Fruit fly (Drosophila melanogaster): ENCODE data around the gene Srp54.

Srp54 gene

DNA sequence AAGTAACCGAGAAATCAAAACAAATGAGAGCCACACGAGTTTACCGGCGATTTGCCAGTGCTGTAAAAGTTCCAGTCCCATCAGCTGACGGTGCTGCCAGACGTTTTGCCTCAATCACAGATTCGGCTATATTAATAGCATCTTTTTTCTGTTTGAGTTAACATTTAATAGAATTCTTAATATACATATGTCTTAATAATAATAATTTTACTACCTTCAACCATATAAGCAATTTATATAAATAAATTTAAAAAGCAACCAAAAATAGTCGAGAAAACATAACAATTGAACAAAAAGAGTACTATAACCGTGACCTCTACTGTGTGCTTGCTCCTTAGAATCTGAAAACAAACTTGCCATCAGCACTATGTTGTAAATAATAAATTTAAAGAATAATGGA lies 41.4 kb downstream of the Srp54 start, which contains the start of the genes CG13126 and CG4709 (continued):
- TF ChIP-seq pho (GFP tag; optimal IDR thresholded peaks at IDR 0.05) (no peak), CG11696 (GFP tag; IDR thresholded peaks at IDR 0.05) (peak; percentile 100), grn (GFP tag; optimal IDR thresholded peaks at IDR 0.05) (peak; percentile 37), lov (optimal IDR thresholded peaks at IDR 0.05) (no peak), lov (GFP tag; IDR thresholded peaks at IDR 0.05) (peak; percentile 68; the same call in 2 of the 3 replicates), Ets65A (GFP tag) (peak; percentile 90), CG7987 (GFP tag; optimal IDR thresholded peaks at IDR 0.05) (peak; percentile 60), wek (GFP tag; optimal IDR thresholded peaks at IDR 0.05) (no peak), CG12391 (tag; optimal IDR thresholded peaks at IDR 0.05) (peak; percentile 96)

DNA sequence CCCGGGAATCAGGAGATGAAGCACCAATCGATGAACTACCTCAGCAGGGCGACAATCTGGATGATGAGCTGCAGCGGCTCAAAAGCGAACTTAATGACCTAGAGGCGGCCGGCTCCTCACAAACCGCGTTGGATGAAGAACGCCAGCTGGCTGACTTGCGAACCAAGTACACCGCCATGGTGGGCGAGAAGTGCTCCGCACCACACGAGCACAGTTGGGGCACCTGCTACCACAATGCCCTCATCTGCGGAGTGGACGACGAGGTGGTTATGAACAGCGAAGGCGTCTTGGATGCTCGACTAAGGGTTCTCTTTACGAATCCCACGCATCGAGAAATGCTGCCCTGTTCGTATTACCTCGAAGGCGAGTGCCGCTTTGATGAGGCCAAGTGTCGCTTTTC lies 42.0 kb downstream of the Srp54 start:
- TF ChIP-seq tio (GFP tag; optimal IDR thresholded peaks at IDR 0.05) (no peak), Ets65A (GFP tag) (peak; percentile 60), Med (GFP tag) (peak; percentile 55), Dref (GFP tag; IDR thresholded peaks at IDR 0.05) (0 out of 2 replicates have a peak, but pooled peaks have one; percentile 28)

dm6 chr2L:9956993-9957652 lies 44.4 kb downstream of the Srp54 start, which contains the start of the genes CG4658 and CG5846:
CG4658 (plus strand) TSS chr2L:9957132.
CG5846 (minus strand) TSS chr2L:9957237.
- TF ChIP-seq z (GFP tag; IDR thresholded peaks at IDR 0.05) (peak; percentile 56; the same call in 1 of the 3 replicates), pan (optimal IDR thresholded peaks at IDR 0.05) (peak in 1 of 2 experiments; percentile 69), pan (GFP tag; optimal IDR thresholded peaks at IDR 0.05 in 1 of 2, IDR thresholded peaks at IDR 0.05 in 1 of 2) (peak; percentile 80 to 97), en (GFP tag; optimal IDR thresholded peaks at IDR 0.05) (peak; percentile 13), CG4707 (GFP tag; optimal IDR thresholded peaks at IDR 0.05) (peak; percentile 64), Hey (tag; optimal IDR thresholded peaks at IDR 0.05) (no peak), CG11696 (GFP tag; IDR thresholded peaks at IDR 0.05) (peak; percentile 86), ken (GFP tag; IDR thresholded peaks at IDR 0.05) (peak; percentile 83), CG8089 (GFP tag; optimal IDR thresholded peaks at IDR 0.05) (peak; percentile 72), MESR4 (GFP tag; optimal IDR thresholded peaks at IDR 0.05) (peak; percentile 60), CG6689 (GFP tag; IDR thresholded peaks at IDR 0.05) (peak; percentile 97), gcm2 (GFP tag; optimal IDR thresholded peaks at IDR 0.05) (peak; percentile 25), rib (GFP tag; IDR thresholded peaks at IDR 0.05) (peak; percentile 86), CG11398 (GFP tag; optimal IDR thresholded peaks at IDR 0.05) (peak; percentile 78), Deaf1 (tag; optimal IDR thresholded peaks at IDR 0.05) (peak; percentile 79), gce (GFP tag; IDR thresholded peaks at IDR 0.05) (peak; percentile 87), esg (GFP tag; conservative IDR thresholded peaks at IDR 0.05) (peak; percentile 93), ara (GFP tag; IDR thresholded peaks at IDR 0.05) (peak; percentile 95), az2 (GFP tag; optimal IDR thresholded peaks at IDR 0.05) (peak; percentile 96), her (GFP tag; optimal IDR thresholded peaks at IDR 0.05) (peak; percentile 43), CG9727 (GFP tag; optimal IDR thresholded peaks at IDR 0.05) (peak; percentile 95), prd (optimal IDR thresholded peaks at IDR 0.05) (no peak), prd (GFP tag; IDR thresholded peaks at IDR 0.05) (peak; percentile 98), chn (GFP tag; optimal IDR thresholded peaks at IDR 0.05) (peak; percentile 79), CG34224 (GFP tag; IDR thresholded peaks at IDR 0.05; ENCODE audit: partially characterized antibody) (no peak), CG1233 (GFP tag; optimal IDR thresholded peaks at IDR 0.05) (peak; percentile 89), pzg (GFP tag; optimal IDR thresholded peaks at IDR 0.05) (peak; percentile 52), CG7786 (GFP tag; optimal IDR thresholded peaks at IDR 0.05) (peak; percentile 74), CG15514 (GFP tag; optimal IDR thresholded peaks at IDR 0.05) (peak; percentile 82), dan (GFP tag; IDR thresholded peaks at IDR 0.05) (peak; percentile 50; the same call in 1 of the 2 replicates), fd96Cb (tag; optimal IDR thresholded peaks at IDR 0.05) (peak; percentile 95), pnt (GFP tag; optimal IDR thresholded peaks at IDR 0.05) (peak; percentile 58), MTF-1 (GFP tag; optimal IDR thresholded peaks at IDR 0.05; ENCODE audit: borderline replicate concordance) (peak; percentile 77), CG34422 (GFP tag; IDR thresholded peaks at IDR 0.05) (peak; percentile 96), CG9609 (GFP tag; optimal IDR thresholded peaks at IDR 0.05) (peak; percentile 64), sd (tag; optimal IDR thresholded peaks at IDR 0.05) (peak; percentile 84), CG12219 (GFP tag; optimal IDR thresholded peaks at IDR 0.05) (peak; percentile 77)

Data from whole organism, embryonic.